Fruit fly (Drosophila melanogaster) whole organism, adult: ENCODE data around the gene CG5151.

Experiments used
- CG11617 ChIP-seq: fragments of 200-800 bp; sonication (Bioruptor generic); optimal IDR thresholded peaks from 2 replicates; lab custom pipeline; 2017; ENCODE audit warnings: mild to moderate bottlenecking, missing biosample characterization, missing genetic modification reagents, missing genetic modification characterization
- CG12768 ChIP-seq: fragments of 200-800 bp; sonication (Bioruptor generic); optimal IDR thresholded peaks from 2 replicates; lab custom pipeline; 2017; ENCODE audit warnings: missing biosample characterization, missing genetic modification characterization, mild to moderate bottlenecking, moderate library complexity, missing genetic modification reagents
- CG14711 ChIP-seq: fragments of 200-800 bp; sonication (Bioruptor generic); optimal IDR thresholded peaks from 2 replicates; lab custom pipeline; 2018; ENCODE audit warnings: missing biosample characterization, mild to moderate bottlenecking, missing genetic modification characterization, moderate library complexity
- CG1620 ChIP-seq: fragments of 200-800 bp; sonication (Bioruptor generic); optimal IDR thresholded peaks from 2 replicates; lab custom pipeline; 2016; ENCODE audit warnings: missing biosample characterization, missing genetic modification characterization
- CG33017 ChIP-seq: fragments of 200-800 bp; sonication (Bioruptor generic); optimal IDR thresholded peaks from 2 replicates; lab custom pipeline; 2018; ENCODE audit warnings: missing biosample characterization, mild to moderate bottlenecking, missing genetic modification characterization, moderate library complexity
- CG5204 ChIP-seq: fragments of 200-800 bp; sonication (Bioruptor generic); optimal IDR thresholded peaks from 2 replicates; lab custom pipeline; 2016; ENCODE audit warnings: missing biosample characterization, missing genetic modification characterization
- CG7045 ChIP-seq: fragments of 200-800 bp; sonication (Bioruptor generic); optimal IDR thresholded peaks from 2 replicates; lab custom pipeline; 2017; ENCODE audit warnings: missing biosample characterization, mild to moderate bottlenecking, missing genetic modification characterization
- CG7101 ChIP-seq: fragments of 200-800 bp; sonication (Bioruptor generic); optimal IDR thresholded peaks from 2 replicates; lab custom pipeline; 2018; ENCODE audit warnings: missing biosample characterization, mild to moderate bottlenecking, missing genetic modification characterization, moderate library complexity
- Clk ChIP-seq: fragments of 200-800 bp; sonication (Bioruptor generic); optimal IDR thresholded peaks from 2 replicates; lab custom pipeline; 2017; ENCODE audit warnings: missing biosample characterization, missing genetic modification characterization
- Crg-1 ChIP-seq: fragments of 200-800 bp; sonication (Bioruptor generic); optimal IDR thresholded peaks from 2 replicates; lab custom pipeline; 2016; ENCODE audit warnings: missing biosample characterization, missing genetic modification characterization
- Hr96 ChIP-seq: fragments of 200-800 bp; sonication (Bioruptor generic); optimal IDR thresholded peaks from 2 replicates; lab custom pipeline; 2016; ENCODE audit warnings: missing biosample characterization, missing genetic modification characterization
- Mnt ChIP-seq: fragments of 200-800 bp; sonication (Bioruptor generic); optimal IDR thresholded peaks from 2 replicates; lab custom pipeline; 2016; ENCODE audit warnings: missing biosample characterization, mild to moderate bottlenecking, missing genetic modification characterization
- bab1 ChIP-seq: fragments of 200-800 bp; sonication (Bioruptor generic); optimal IDR thresholded peaks from 3 replicates; lab custom pipeline; 2019; ENCODE audit warnings: missing biosample characterization, mild to moderate bottlenecking, missing genetic modification characterization, moderate library complexity
- cic ChIP-seq: fragments of 200-800 bp; sonication (Bioruptor generic); optimal IDR thresholded peaks from 2 replicates; lab custom pipeline; 2017; ENCODE audit warnings: missing biosample characterization, mild to moderate bottlenecking, missing genetic modification characterization, moderate library complexity
- cnc ChIP-seq, 2 experiments: fragments of >200 bp; optimal IDR thresholded peaks; 2 replicates each; lab custom pipeline; 2017
- kay ChIP-seq: fragments of 200-800 bp; sonication (Bioruptor generic); peaks from one replicate; lab custom pipeline; 2016; ENCODE audit warnings: missing biosample characterization, missing genetic modification characterization, borderline replicate concordance
- ovo ChIP-seq: fragments of 200-800 bp; sonication (Bioruptor generic); optimal IDR thresholded peaks from 2 replicates; lab custom pipeline; 2016; ENCODE audit warnings: missing biosample characterization, missing genetic modification characterization
- pad ChIP-seq: fragments of 200-800 bp; sonication (Bioruptor generic); optimal IDR thresholded peaks from 3 replicates; lab custom pipeline; 2017; ENCODE audit warnings: missing biosample characterization, missing genetic modification characterization, mild to moderate bottlenecking, moderate library complexity, missing genetic modification reagents
- tj ChIP-seq: fragments of 200-800 bp; sonication (Bioruptor generic); optimal IDR thresholded peaks from 3 replicates; lab custom pipeline; 2017; ENCODE audit warnings: missing biosample characterization, mild to moderate bottlenecking, missing genetic modification characterization, moderate library complexity
- toe ChIP-seq: fragments of 200-800 bp; sonication (Bioruptor generic); optimal IDR thresholded peaks from 2 replicates; lab custom pipeline; 2016; ENCODE audit warnings: missing biosample characterization, missing genetic modification characterization

Gene CG5151

DNA sequence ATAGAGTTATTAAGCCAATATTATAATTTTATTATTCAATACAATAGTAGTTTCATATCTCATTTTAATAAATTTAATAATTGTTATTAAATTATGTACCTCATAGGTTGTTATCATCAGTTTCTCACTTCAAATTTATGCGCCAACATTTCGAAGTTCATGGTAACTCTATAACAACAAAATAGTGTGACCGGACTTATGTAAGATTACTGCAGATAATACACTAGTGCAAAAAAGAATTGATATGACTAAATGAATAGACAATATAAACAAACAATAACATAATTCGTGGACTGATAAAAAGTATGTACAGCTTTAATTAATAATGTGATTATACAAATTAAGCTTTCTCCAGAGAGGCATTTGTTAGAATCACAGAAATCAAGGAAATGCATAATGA lies 42.7 kb downstream of the CG5151 start, which contains the start of gene Strump:
Gene Strump, plus strand, starts transcription at position 212 of the 400 bp plus-strand sequence.
- TF ChIP-seq cnc (optimal IDR thresholded peaks at IDR 0.05; lab: Kevin White, UChicago): no peak
- TF ChIP-seq CG7101: peak; percentile 14
- no peak for TF ChIP-seq Crg-1 (GFP tag; lab: Kevin White, UChicago)
- TF ChIP-seq CG1620 (GFP tag; lab: Kevin White, UChicago): no peak
- TF ChIP-seq cic (GFP tag; lab: Kevin White, UChicago): no peak
- TF ChIP-seq tj: no peak
- no peak for TF ChIP-seq CG12768 (GFP tag; lab: Kevin White, UChicago)
- TF ChIP-seq bab1 (GFP tag; lab: Kevin White, UChicago): peak; percentile 54
- TF ChIP-seq ovo (GFP tag; lab: Kevin White, UChicago): no peak
- no peak for TF ChIP-seq toe (GFP tag; lab: Kevin White, UChicago)
- TF ChIP-seq CG7045 (GFP tag; lab: Kevin White, UChicago): no peak
- no peak for TF ChIP-seq CG33017 (tag; lab: Kevin White, UChicago)
- no peak for TF ChIP-seq Clk (GFP tag; lab: Kevin White, UChicago)
- no peak for TF ChIP-seq CG5204 (GFP tag; lab: Kevin White, UChicago)
- no peak for TF ChIP-seq pad
- no peak for TF ChIP-seq kay (GFP tag; lab: Kevin White, UChicago)
- no peak for TF ChIP-seq Hr96 (GFP tag; lab: Kevin White, UChicago)
- no peak for TF ChIP-seq Mnt (GFP tag; lab: Kevin White, UChicago)
- TF ChIP-seq CG14711: peak; percentile 95
- TF ChIP-seq CG11617: no peak

- TF ChIP-seq CG5204 (GFP tag; lab: Kevin White, UChicago): no peak
- no peak for TF ChIP-seq kay (GFP tag; lab: Kevin White, UChicago)
- peak; percentile 97 for TF ChIP-seq Mnt (GFP tag; lab: Kevin White, UChicago)
- no peak for TF ChIP-seq Hr96 (GFP tag; lab: Kevin White, UChicago)
- TF ChIP-seq ovo (GFP tag; lab: Kevin White, UChicago): peak; percentile 62
- peak; percentile 79 for TF ChIP-seq CG33017 (tag; lab: Kevin White, UChicago)
- TF ChIP-seq cic (GFP tag; lab: Kevin White, UChicago): peak; percentile 88
- peak; percentile 90 for TF ChIP-seq CG12768 (GFP tag; lab: Kevin White, UChicago)
- TF ChIP-seq Crg-1 (GFP tag; lab: Kevin White, UChicago): peak; percentile 83
- TF ChIP-seq CG1620 (GFP tag; lab: Kevin White, UChicago): peak; percentile 81
- peak; percentile 91 for TF ChIP-seq tj
- TF ChIP-seq pad: peak; percentile 65
- TF ChIP-seq Clk (GFP tag; lab: Kevin White, UChicago): peak; percentile 83
- TF ChIP-seq toe (GFP tag; lab: Kevin White, UChicago): no peak
- peak; percentile 88 for TF ChIP-seq CG7045 (GFP tag; lab: Kevin White, UChicago)
- peak; percentile 83 for TF ChIP-seq CG14711
- TF ChIP-seq CG11617: peak; percentile 98
- TF ChIP-seq bab1 (GFP tag; lab: Kevin White, UChicago): peak; percentile 89
- TF ChIP-seq CG7101: peak; percentile 89
- TF ChIP-seq cnc (optimal IDR thresholded peaks at IDR 0.05; lab: Kevin White, UChicago): no peak
These were observed 50.7 kb downstream of the CG5151 start for dm6 chr3L:16113607-16114337.

DNA sequence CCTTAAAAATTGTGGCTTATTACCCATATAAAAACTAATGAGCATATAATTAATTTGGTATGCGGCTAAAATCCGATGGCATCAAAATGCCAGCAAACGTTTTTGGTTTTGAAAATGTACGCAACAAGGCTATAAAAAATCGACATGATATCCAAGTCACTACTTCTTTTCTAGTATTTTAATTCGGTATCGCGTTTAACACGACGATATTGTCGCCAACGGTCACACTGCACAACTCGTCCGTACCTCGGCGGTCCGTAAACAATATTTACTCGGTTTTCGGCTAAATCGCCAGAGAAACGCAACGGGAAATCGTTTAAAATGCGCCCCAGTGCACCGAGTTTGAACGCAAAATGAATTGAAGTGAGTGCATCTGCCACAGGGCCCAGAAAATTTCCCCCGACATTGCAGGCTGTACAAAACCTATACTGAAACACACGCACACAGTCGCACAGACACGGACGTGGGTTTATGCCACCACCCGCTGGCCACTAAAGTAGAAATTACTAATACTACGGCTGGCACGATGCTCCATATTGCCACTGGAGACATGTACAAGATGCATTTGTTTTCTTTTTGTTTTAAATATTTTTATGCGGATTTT lies 51.4 kb downstream of the CG5151 start, which contains the start of gene Taf4:
Gene Taf4, plus strand, starts transcription at position 210 of the 604 bp plus-strand sequence.
- no peak for TF ChIP-seq CG11617
- no peak for TF ChIP-seq CG5204 (GFP tag; lab: Kevin White, UChicago)
- TF ChIP-seq CG12768 (GFP tag; lab: Kevin White, UChicago): no peak
- no peak for TF ChIP-seq kay (GFP tag; lab: Kevin White, UChicago)
- TF ChIP-seq toe (GFP tag; lab: Kevin White, UChicago): no peak
- TF ChIP-seq CG1620 (GFP tag; lab: Kevin White, UChicago): no peak
- no peak for TF ChIP-seq CG14711
- TF ChIP-seq CG7101: no peak

- TF ChIP-seq cic (GFP tag; lab: Kevin White, UChicago): no peak
- TF ChIP-seq tj: no peak
- TF ChIP-seq CG1620 (GFP tag; lab: Kevin White, UChicago): no peak
- TF ChIP-seq CG7101: no peak
- peak; percentile 8 for TF ChIP-seq Mnt (GFP tag; lab: Kevin White, UChicago)
- no peak for TF ChIP-seq CG7045 (GFP tag; lab: Kevin White, UChicago)
- no peak for TF ChIP-seq CG14711
- peak; percentile 18 for TF ChIP-seq ovo (GFP tag; lab: Kevin White, UChicago)
- TF ChIP-seq Hr96 (GFP tag; lab: Kevin White, UChicago): no peak
- TF ChIP-seq cnc (optimal IDR thresholded peaks at IDR 0.05; lab: Kevin White, UChicago): no peak
- no peak for TF ChIP-seq CG33017 (tag; lab: Kevin White, UChicago)
- no peak for TF ChIP-seq kay (GFP tag; lab: Kevin White, UChicago)
- TF ChIP-seq CG5204 (GFP tag; lab: Kevin White, UChicago): no peak
- no peak for TF ChIP-seq toe (GFP tag; lab: Kevin White, UChicago)
- no peak for TF ChIP-seq Clk (GFP tag; lab: Kevin White, UChicago)
- no peak for TF ChIP-seq pad
- TF ChIP-seq CG12768 (GFP tag; lab: Kevin White, UChicago): peak; percentile 65
- peak; percentile 35 for TF ChIP-seq bab1 (GFP tag; lab: Kevin White, UChicago)
- TF ChIP-seq CG11617: peak; percentile 29
- no peak for TF ChIP-seq Crg-1 (GFP tag; lab: Kevin White, UChicago)
These were observed 52.3 kb downstream of the CG5151 start, which contains the start of gene Zn72D for dm6 chr3L:16112069-16112820. TSS of gene Zn72D (minus strand) at chr3L:16112626.
